Worm (Caenorhabditis elegans) whole organism, L1 larva: Measurements from ENCODE around the gene M03C11.9.

ENCODE experiments used
- C04F5.9 ChIP-seq: sonication (generic microtip); optimal IDR thresholded peaks from 2 replicates; lab custom pipeline; 2016; ENCODE audit warnings: missing genetic modification characterization, missing compliant biosample characterization
- alr-1 ChIP-seq: fragments of 200-800 bp; sonication (Bioruptor generic); optimal IDR thresholded peaks from 2 replicates; lab custom pipeline; 2018; ENCODE audit warnings: borderline replicate concordance, mild to moderate bottlenecking, missing genetic modification characterization, missing compliant biosample characterization
- blmp-1 ChIP-seq: fragments of 150-350 bp; optimal IDR thresholded peaks from 2 replicates; lab custom pipeline; 2014; ENCODE audit warnings: missing biosample characterization, missing genetic modification characterization
- ceh-82 ChIP-seq, 3 experiments: fragments of 150-350 bp in 1 of 3; sonication (generic microtip) in 2 of 3; optimal IDR thresholded peaks; 2 replicates each; lab custom pipeline; 2014 to 2017; ENCODE audit warnings: missing biosample characterization in 3 of 3, missing genetic modification characterization in 3 of 3
- efl-3 ChIP-seq: fragments of 200-800 bp; sonication (Bioruptor generic); optimal IDR thresholded peaks from 2 replicates; lab custom pipeline; 2018; ENCODE audit warnings: mild to moderate bottlenecking, missing genetic modification characterization, missing compliant biosample characterization
- ets-5 ChIP-seq: fragments of 200-800 bp; sonication (Bioruptor generic); IDR thresholded peaks from 2 replicates; pipeline ENCODE4 v1.3.6; 2022; ENCODE audit warnings: missing genetic modification characterization, missing compliant biosample characterization
- fos-1 ChIP-seq: fragments of 150-350 bp; optimal IDR thresholded peaks from 2 replicates; lab custom pipeline; 2014; ENCODE audit warnings: missing biosample characterization, missing genetic modification characterization
- hlh-4 ChIP-seq: sonication (generic microtip); optimal IDR thresholded peaks from 2 replicates; lab custom pipeline; 2016; ENCODE audit warnings: mild to moderate bottlenecking, missing genetic modification characterization, missing compliant biosample characterization
- lin-13 ChIP-seq: fragments of 150-350 bp; optimal IDR thresholded peaks from 2 replicates; lab custom pipeline; 2014; ENCODE audit warnings: missing biosample characterization, missing genetic modification reagents, missing genetic modification characterization
- lsy-2 ChIP-seq, 2 experiments: fragments of 150-350 bp; optimal IDR thresholded peaks; 2 replicates each; lab custom pipeline; 2014; ENCODE audit warnings: missing biosample characterization in 2 of 2, missing genetic modification characterization in 2 of 2
- mef-2 ChIP-seq: fragments of 150-350 bp; optimal IDR thresholded peaks from 2 replicates; lab custom pipeline; 2014; ENCODE audit warnings: missing biosample characterization, missing genetic modification characterization
- nhr-11 ChIP-seq: fragments of 150-350 bp; optimal IDR thresholded peaks from 2 replicates; lab custom pipeline; 2014; ENCODE audit warnings: missing biosample characterization, missing genetic modification characterization
- nhr-84 ChIP-seq: sonication (generic microtip); optimal IDR thresholded peaks from 2 replicates; lab custom pipeline; 2017; ENCODE audit warnings: missing biosample characterization, missing genetic modification characterization
- tbx-2 ChIP-seq: sonication (generic microtip); optimal IDR thresholded peaks from 2 replicates; lab custom pipeline; 2016; ENCODE audit warnings: missing genetic modification characterization, missing compliant biosample characterization
- unc-86 ChIP-seq: sonication (generic microtip); optimal IDR thresholded peaks from 2 replicates; lab custom pipeline; 2016; ENCODE audit warnings: missing genetic modification characterization, missing compliant biosample characterization
- xbp-1 ChIP-seq: sonication (generic microtip); optimal IDR thresholded peaks from 2 replicates; lab custom pipeline; 2016; ENCODE audit warnings: missing genetic modification characterization, missing compliant biosample characterization
- ztf-11 ChIP-seq, 2 experiments: sonication (generic microtip); optimal IDR thresholded peaks; 2 replicates each; lab custom pipeline; 2016 to 2017; ENCODE audit warnings: missing genetic modification characterization in 2 of 2, missing biosample characterization in 1 of 2, missing compliant biosample characterization in 1 of 2
- ztf-4 ChIP-seq: fragments of 150-350 bp; optimal IDR thresholded peaks from 2 replicates; lab custom pipeline; 2014; ENCODE audit warnings: missing biosample characterization, missing genetic modification characterization

M03C11.9 gene

ce11 chrIII:10338992-10339852 lies 52.3 kb downstream of the M03C11.9 start (continued):
- TF ChIP-seq ztf-11 (tag; optimal IDR thresholded peaks at IDR 0.05; lab: Kevin White, UChicago) (no peak), tbx-2 (tag; lab: Kevin White, UChicago) (no peak), lin-13 (GFP tag; lab: Kevin White, UChicago) (no peak), blmp-1 (tag; lab: Kevin White, UChicago) (peak; percentile 25), hlh-4 (tag; lab: Kevin White, UChicago) (no peak), nhr-84 (tag; lab: Kevin White, UChicago) (no peak), nhr-11 (no peak), ztf-4 (tag; lab: Kevin White, UChicago) (no peak), efl-3 (GFP tag; lab: Kevin White, UChicago) (no peak), ceh-82 (tag; optimal IDR thresholded peaks at IDR 0.05; lab: Kevin White, UChicago) (no peak), unc-86 (tag; lab: Kevin White, UChicago) (no peak), alr-1 (tag; lab: Kevin White, UChicago) (no peak), fos-1 (tag; lab: Kevin White, UChicago) (no peak), xbp-1 (tag; lab: Kevin White, UChicago) (no peak), ets-5 (GFP tag; lab: Robert Waterston, UW) (no peak), mef-2 (tag; lab: Kevin White, UChicago) (no peak), lsy-2 (tag; optimal IDR thresholded peaks at IDR 0.05; lab: Kevin White, UChicago) (no peak), C04F5.9 (tag; lab: Kevin White, UChicago) (no peak)
